Worm (Caenorhabditis elegans) whole organism, mixed stage, embryonic: ENCODE data around the gene F46F5.7.

Source experiments
- M03D4.4 ChIP-seq: sonication (generic microtip); optimal IDR thresholded peaks from 2 replicates; lab custom pipeline; 2017; ENCODE audit warnings: mild to moderate bottlenecking, missing genetic modification characterization, missing compliant biosample characterization
- bed-3 ChIP-seq: fragments of 200-800 bp; sonication (Bioruptor generic); optimal IDR thresholded peaks from 3 replicates; lab custom pipeline; 2018; ENCODE audit warnings: mild to moderate bottlenecking, missing genetic modification characterization, moderate library complexity, missing compliant biosample characterization
- blmp-1 ChIP-seq: fragments of 150-350 bp; optimal IDR thresholded peaks from 2 replicates; lab custom pipeline; 2014; ENCODE audit warnings: missing biosample characterization, missing genetic modification characterization
- ceh-39 ChIP-seq: fragments of 150-350 bp; optimal IDR thresholded peaks from 2 replicates; lab custom pipeline; 2014; ENCODE audit warnings: missing biosample characterization, missing genetic modification characterization
- ceh-83 ChIP-seq: fragments of 200-800 bp; sonication (Bioruptor generic); optimal IDR thresholded peaks from 2 replicates; lab custom pipeline; 2018; ENCODE audit warnings: mild to moderate bottlenecking, missing genetic modification characterization, missing compliant biosample characterization
- ces-1 ChIP-seq: fragments of 150-350 bp; optimal IDR thresholded peaks from 2 replicates; lab custom pipeline; 2014; ENCODE audit warnings: missing biosample characterization, missing genetic modification reagents, missing genetic modification characterization
- cnd-1 ChIP-seq: fragments of 200-800 bp; sonication (Bioruptor generic); optimal IDR thresholded peaks from 2 replicates; lab custom pipeline; 2018; ENCODE audit warnings: mild to moderate bottlenecking, missing genetic modification characterization, missing compliant biosample characterization
- drap-1 ChIP-seq: fragments of 200-800 bp; sonication (Bioruptor generic); optimal IDR thresholded peaks from 3 replicates; lab custom pipeline; 2018; ENCODE audit warnings: mild to moderate bottlenecking, missing genetic modification characterization, missing compliant biosample characterization
- elt-1 ChIP-seq: sonication (generic microtip); optimal IDR thresholded peaks from 2 replicates; lab custom pipeline; 2017; ENCODE audit warnings: missing genetic modification characterization, mild to moderate bottlenecking, missing compliant biosample characterization, antibody characterized with exemption, moderate library complexity, borderline replicate concordance; ENCODE audit not compliant: insufficient read depth
- elt-3 ChIP-seq: fragments of 150-350 bp; optimal IDR thresholded peaks from 2 replicates; lab custom pipeline; 2014; ENCODE audit warnings: missing biosample characterization, missing genetic modification characterization
- flh-1 ChIP-seq: fragments of 200-800 bp; sonication (Bioruptor generic); optimal IDR thresholded peaks from 2 replicates; lab custom pipeline; 2018; ENCODE audit warnings: mild to moderate bottlenecking, missing genetic modification characterization, moderate library complexity, missing compliant biosample characterization
- ham-2 ChIP-seq: fragments of 200-800 bp; sonication (Bioruptor generic); optimal IDR thresholded peaks from 2 replicates; lab custom pipeline; 2018; ENCODE audit warnings: mild to moderate bottlenecking, missing genetic modification characterization, missing compliant biosample characterization
- hlh-1 ChIP-seq: fragments of 150-350 bp; optimal IDR thresholded peaks from 2 replicates; lab custom pipeline; 2014; ENCODE audit warnings: missing biosample characterization, missing genetic modification reagents, missing genetic modification characterization
- lin-13 ChIP-seq: fragments of 150-350 bp; optimal IDR thresholded peaks from 2 replicates; lab custom pipeline; 2014; ENCODE audit warnings: missing biosample characterization, missing genetic modification characterization
- lin-32 ChIP-seq: fragments of 200-800 bp; sonication (Bioruptor generic); optimal IDR thresholded peaks from 2 replicates; lab custom pipeline; 2018; ENCODE audit warnings: mild to moderate bottlenecking, missing genetic modification characterization, missing compliant biosample characterization
- lsy-2 ChIP-seq: fragments of 150-350 bp; optimal IDR thresholded peaks from 2 replicates; lab custom pipeline; 2014; ENCODE audit warnings: missing biosample characterization, missing genetic modification characterization
- mab-5 ChIP-seq: fragments of 150-350 bp; optimal IDR thresholded peaks from 2 replicates; lab custom pipeline; 2014; ENCODE audit warnings: missing biosample characterization, missing genetic modification characterization
- mep-1 ChIP-seq: fragments of 150-350 bp; optimal IDR thresholded peaks from 2 replicates; lab custom pipeline; 2017; ENCODE audit warnings: missing biosample characterization, missing genetic modification reagents, missing genetic modification characterization, inconsistent platforms
- mls-2 ChIP-seq: sonication (generic microtip); optimal IDR thresholded peaks from 2 replicates; lab custom pipeline; 2016; ENCODE audit warnings: mild to moderate bottlenecking, missing genetic modification characterization, moderate library complexity, missing compliant biosample characterization
- nhr-12 ChIP-seq: fragments of 150-350 bp; optimal IDR thresholded peaks from 2 replicates; lab custom pipeline; 2014; ENCODE audit warnings: missing biosample characterization, missing genetic modification characterization
- nhr-2 ChIP-seq: fragments of 150-350 bp; optimal IDR thresholded peaks from 2 replicates; lab custom pipeline; 2014; ENCODE audit warnings: missing biosample characterization, missing genetic modification characterization
- nhr-28 ChIP-seq: fragments of 150-350 bp; optimal IDR thresholded peaks from 2 replicates; lab custom pipeline; 2014; ENCODE audit warnings: missing biosample characterization, missing genetic modification characterization
- pha-4 ChIP-seq: fragments of 150-350 bp; optimal IDR thresholded peaks from 2 replicates; lab custom pipeline; 2018; ENCODE audit warnings: missing biosample characterization, missing genetic modification reagents, missing genetic modification characterization
- sem-2 ChIP-seq: fragments of 200-800 bp; sonication (Bioruptor generic); optimal IDR thresholded peaks from 2 replicates; lab custom pipeline; 2018; ENCODE audit warnings: mild to moderate bottlenecking, missing genetic modification characterization, missing compliant biosample characterization
- snpc-4 ChIP-seq: fragments of 150-350 bp; optimal IDR thresholded peaks from 2 replicates; lab custom pipeline; 2014; ENCODE audit warnings: missing biosample characterization, missing genetic modification characterization
- sptf-1 ChIP-seq: sonication (generic microtip); optimal IDR thresholded peaks from 2 replicates; lab custom pipeline; 2017; ENCODE audit warnings: mild to moderate bottlenecking, missing genetic modification characterization, moderate library complexity, missing compliant biosample characterization
- unc-120 ChIP-seq: sonication (generic microtip); optimal IDR thresholded peaks from 2 replicates; lab custom pipeline; 2017; ENCODE audit warnings: missing genetic modification characterization, missing compliant biosample characterization; ENCODE audit not compliant: poor library complexity, severe bottlenecking
- unc-39 ChIP-seq: fragments of 150-350 bp; optimal IDR thresholded peaks from 2 replicates; lab custom pipeline; 2014; ENCODE audit warnings: missing biosample characterization, missing genetic modification characterization
- unc-62 ChIP-seq: fragments of 150-350 bp; optimal IDR thresholded peaks from 2 replicates; lab custom pipeline; 2014; ENCODE audit warnings: missing biosample characterization, missing genetic modification reagents, missing genetic modification characterization
- zip-8 ChIP-seq: fragments of 150-350 bp; optimal IDR thresholded peaks from 2 replicates; lab custom pipeline; 2014; ENCODE audit warnings: missing biosample characterization, missing genetic modification characterization
- ztf-11 ChIP-seq: fragments of 150-350 bp; optimal IDR thresholded peaks from 2 replicates; lab custom pipeline; 2014; ENCODE audit warnings: missing biosample characterization, missing genetic modification characterization

F46F5.7 gene

DNA sequence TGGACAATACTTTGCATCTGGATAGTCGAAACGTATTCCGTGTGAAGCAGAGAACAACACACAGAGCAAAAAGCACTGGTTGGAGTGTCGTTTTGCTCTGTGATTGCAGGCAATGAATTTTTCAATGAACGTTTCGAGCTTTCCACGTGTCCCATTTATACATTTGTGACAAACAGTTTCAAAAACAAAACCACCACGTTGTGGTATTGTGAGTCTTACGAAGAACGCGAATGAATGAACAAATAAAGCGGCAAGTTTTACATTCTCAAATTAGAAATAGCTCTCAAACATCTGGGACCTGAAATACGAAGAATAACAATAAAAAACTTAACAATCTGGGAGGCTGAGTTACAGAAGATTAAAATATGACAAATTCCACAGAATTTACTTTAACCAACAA lies 28.6 kb downstream of the F46F5.7 start, which contains the start of gene F46F5.1:
TSS of gene F46F5.1 (minus strand) at position 101 of the 400 bp plus-strand sequence.
- no peak for TF ChIP-seq sem-2 (GFP tag; lab: Kevin White, UChicago)
- no peak for TF ChIP-seq mep-1
- no peak for TF ChIP-seq elt-1 (tag; lab: Kevin White, UChicago)
- TF ChIP-seq flh-1 (GFP tag; lab: Kevin White, UChicago), result no peak
- TF ChIP-seq lin-32 (GFP tag; lab: Kevin White, UChicago), result no peak
- no peak for TF ChIP-seq unc-120 (tag; lab: Kevin White, UChicago)
- TF ChIP-seq sptf-1 (tag; lab: Kevin White, UChicago), result no peak
- no peak for TF ChIP-seq nhr-12 (tag; lab: Kevin White, UChicago)
- no peak for TF ChIP-seq hlh-1
- no peak for TF ChIP-seq ceh-83 (GFP tag; lab: Kevin White, UChicago)
- TF ChIP-seq nhr-2 (tag; lab: Kevin White, UChicago), result no peak
- no peak for TF ChIP-seq mls-2 (tag; lab: Kevin White, UChicago)
- TF ChIP-seq mab-5 (tag; lab: Kevin White, UChicago), result no peak
- TF ChIP-seq unc-62, result no peak
- TF ChIP-seq unc-39 (tag; lab: Kevin White, UChicago), result no peak
- TF ChIP-seq cnd-1, result no peak
- TF ChIP-seq zip-8, result no peak

DNA sequence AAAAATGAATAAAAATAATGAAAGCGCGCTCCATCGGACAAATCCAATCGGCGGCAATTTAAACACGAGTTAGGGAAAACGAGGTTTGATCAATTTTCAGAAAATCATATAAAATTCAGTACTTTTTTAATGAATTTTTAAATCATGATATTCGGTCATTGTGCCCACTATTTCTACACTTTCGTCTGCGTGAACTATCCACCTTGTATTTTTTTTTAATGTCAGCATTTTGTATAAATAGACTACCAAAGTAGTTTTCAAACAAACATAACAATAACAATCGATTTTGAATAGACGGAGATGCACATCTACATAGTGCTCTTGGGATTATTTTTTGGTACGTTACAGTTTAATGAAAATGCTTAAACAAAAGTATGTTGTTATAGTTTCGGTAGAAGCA lies 32.3 kb downstream of the F46F5.7 start, which contains the start of gene F46F5.15:
TSS of gene F46F5.15 (plus strand) at position 301 of the 400 bp plus-strand sequence.
- TF ChIP-seq lsy-2 (no peak), elt-3 (tag; lab: Kevin White, UChicago) (no peak), snpc-4 (tag; lab: Kevin White, UChicago) (no peak), ces-1 (no peak), elt-1 (tag; lab: Kevin White, UChicago) (no peak), unc-39 (tag; lab: Kevin White, UChicago) (no peak), ceh-83 (GFP tag; lab: Kevin White, UChicago) (no peak), mab-5 (tag; lab: Kevin White, UChicago) (no peak), nhr-28 (tag; lab: Kevin White, UChicago) (no peak), flh-1 (GFP tag; lab: Kevin White, UChicago) (no peak), mls-2 (tag; lab: Kevin White, UChicago) (no peak), M03D4.4 (tag; lab: Kevin White, UChicago) (no peak)

DNA sequence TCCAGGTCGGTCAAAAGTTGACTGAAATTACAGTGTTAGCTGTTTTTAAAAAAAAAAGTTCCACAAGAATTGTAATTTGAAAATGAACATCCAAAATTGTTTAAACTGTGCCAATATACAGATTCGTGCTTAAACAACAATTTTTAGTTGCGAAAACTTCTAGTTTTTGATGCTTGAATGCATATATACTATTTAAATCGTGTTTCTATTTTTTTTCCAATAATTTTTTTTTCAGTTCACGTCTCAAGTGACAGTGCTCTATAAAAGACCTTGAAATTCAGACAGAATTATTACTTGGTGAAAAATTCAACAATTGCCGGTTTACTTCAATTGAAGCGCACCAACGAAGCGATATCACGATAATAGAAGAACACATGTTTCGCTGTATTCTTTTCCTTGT lies 33.5 kb downstream of the F46F5.7 start, which contains the start of gene F46F5.16:
TSS of gene F46F5.16 (plus strand) at position 301 of the 400 bp plus-strand sequence.
- TF ChIP-seq nhr-2 (tag; lab: Kevin White, UChicago), result no peak
- no peak for TF ChIP-seq elt-3 (tag; lab: Kevin White, UChicago)
- no peak for TF ChIP-seq lsy-2
- no peak for TF ChIP-seq ham-2 (GFP tag; lab: Kevin White, UChicago)
- TF ChIP-seq ceh-83 (GFP tag; lab: Kevin White, UChicago), result no peak

DNA sequence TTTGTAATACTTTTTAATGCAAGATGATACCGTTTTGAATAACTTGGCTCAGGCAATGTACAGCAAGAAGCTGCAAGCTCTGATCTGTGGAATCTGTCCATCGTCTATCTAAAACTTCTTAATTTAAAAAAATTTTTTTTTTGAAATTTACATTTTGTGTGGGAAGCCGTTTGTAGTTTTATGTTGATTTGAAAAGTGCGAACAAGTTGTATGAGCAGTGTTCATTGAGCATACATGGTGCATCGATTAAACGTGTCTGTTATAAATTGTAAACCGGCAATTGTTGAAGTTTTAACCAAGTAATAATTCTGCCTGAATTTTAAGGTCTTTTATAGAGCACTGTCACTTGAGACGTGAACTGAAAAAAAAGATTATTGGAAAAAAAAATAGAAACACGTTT lies 36.9 kb downstream of the F46F5.7 start, which contains the start of gene Y39F10A.6:
TSS of gene Y39F10A.6 (minus strand) at position 101 of the 400 bp plus-strand sequence.
- TF ChIP-seq ceh-39 (tag; lab: Kevin White, UChicago) (no peak), sem-2 (GFP tag; lab: Kevin White, UChicago) (no peak), zip-8 (no peak), lin-13 (tag; lab: Kevin White, UChicago) (no peak), unc-62 (no peak), ces-1 (no peak), cnd-1 (no peak), lin-32 (GFP tag; lab: Kevin White, UChicago) (no peak), lsy-2 (no peak), flh-1 (GFP tag; lab: Kevin White, UChicago) (no peak), pha-4 (tag; lab: Kevin White, UChicago) (no peak), ceh-83 (GFP tag; lab: Kevin White, UChicago) (no peak), mab-5 (tag; lab: Kevin White, UChicago) (no peak), mep-1 (no peak), drap-1 (GFP tag; lab: Kevin White, UChicago) (no peak), sptf-1 (tag; lab: Kevin White, UChicago) (no peak), ham-2 (GFP tag; lab: Kevin White, UChicago) (no peak)

DNA sequence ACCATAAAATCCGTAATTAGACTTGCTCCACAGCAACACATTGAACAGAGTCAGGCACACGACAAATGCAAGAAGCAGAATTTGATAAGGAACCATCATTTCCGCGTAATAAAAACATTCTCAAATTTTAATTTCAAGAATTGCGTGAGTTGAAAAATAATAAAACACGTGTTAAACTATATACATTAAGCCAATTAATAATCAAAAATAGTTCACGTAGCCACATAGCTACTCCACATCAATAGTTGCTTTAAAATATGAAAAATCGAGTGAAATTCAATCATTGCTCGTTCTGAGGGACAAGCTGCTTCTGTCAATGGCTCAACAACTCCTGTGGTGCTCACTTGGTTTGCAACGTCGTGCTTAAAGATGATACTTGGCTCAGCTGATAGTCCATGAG lies 37.5 kb downstream of the F46F5.7 start, which contains the start of gene Y39F10A.3:
TSS of gene Y39F10A.3 (minus strand) at position 101 of the 400 bp plus-strand sequence.
- no peak for TF ChIP-seq ceh-83 (GFP tag; lab: Kevin White, UChicago)
- TF ChIP-seq blmp-1, result no peak
- no peak for TF ChIP-seq bed-3 (GFP tag; lab: Kevin White, UChicago)
- TF ChIP-seq ces-1, result no peak
- no peak for TF ChIP-seq ham-2 (GFP tag; lab: Kevin White, UChicago)
- TF ChIP-seq unc-120 (tag; lab: Kevin White, UChicago), result no peak
- no peak for TF ChIP-seq zip-8
- no peak for TF ChIP-seq drap-1 (GFP tag; lab: Kevin White, UChicago)
- TF ChIP-seq ztf-11 (tag; lab: Kevin White, UChicago), result no peak
- no peak for TF ChIP-seq mep-1
